Fruit fly (Drosophila melanogaster) whole organism, embryonic: ENCODE data around the gene Pgant8.
A peak's percentile ranks its signal among the peaks of the same experiment; 100 is the strongest.

Experiments used
- Asciz ChIP-seq: fragments of 200-800 bp; sonication (Bioruptor generic); optimal IDR thresholded peaks from 2 replicates; lab custom pipeline; 2017; ENCODE audit warnings: missing biosample characterization, mild to moderate bottlenecking, missing genetic modification characterization, missing genetic modification reagents
- Atf-2 ChIP-seq: fragments of 200-800 bp; sonication (Bioruptor generic); optimal IDR thresholded peaks from 2 replicates; lab custom pipeline; 2016; ENCODE audit warnings: missing biosample characterization, missing genetic modification characterization
- BtbVII ChIP-seq: fragments of 200-800 bp; sonication (Bioruptor generic); optimal IDR thresholded peaks from 3 replicates; lab custom pipeline; 2017; ENCODE audit warnings: missing biosample characterization, mild to moderate bottlenecking, missing genetic modification characterization
- CG10431 ChIP-seq: fragments of 200-800 bp; sonication (Bioruptor generic); optimal IDR thresholded peaks from 3 replicates; lab custom pipeline; 2018; ENCODE audit warnings: missing biosample characterization, mild to moderate bottlenecking, missing genetic modification characterization
- CG10654 ChIP-seq: fragments of 200-800 bp; sonication (Bioruptor generic); optimal IDR thresholded peaks from 2 replicates; lab custom pipeline; 2016; ENCODE audit warnings: missing biosample characterization, missing genetic modification characterization
- CG1233 ChIP-seq: fragments of 200-800 bp; sonication (Bioruptor generic); optimal IDR thresholded peaks from 4 replicates; lab custom pipeline; 2018; ENCODE audit warnings: missing biosample characterization, mild to moderate bottlenecking, missing genetic modification characterization
- CG13424 ChIP-seq: fragments of 200-800 bp; sonication (Bioruptor generic); optimal IDR thresholded peaks from 2 replicates; lab custom pipeline; 2019; ENCODE audit warnings: missing biosample characterization, mild to moderate bottlenecking, missing genetic modification characterization, moderate library complexity
- CG13624 ChIP-seq: fragments of 200-800 bp; sonication (Bioruptor generic); optimal IDR thresholded peaks from 2 replicates; lab custom pipeline; 2016; ENCODE audit warnings: missing biosample characterization, missing genetic modification characterization
- CG14667 ChIP-seq: fragments of 200-800 bp; sonication (Bioruptor generic); IDR thresholded peaks from 2 replicates; pipeline ENCODE4 v1.3.6; 2022; ENCODE audit warnings: missing biosample characterization, missing genetic modification characterization
- CG15269 ChIP-seq: fragments of 200-800 bp; sonication (Bioruptor generic); optimal IDR thresholded peaks from 2 replicates; lab custom pipeline; 2018; ENCODE audit warnings: missing biosample characterization, mild to moderate bottlenecking, missing genetic modification characterization, moderate library complexity
- CG1603 ChIP-seq: fragments of 200-800 bp; sonication (Bioruptor generic); optimal IDR thresholded peaks from 2 replicates; lab custom pipeline; 2019; ENCODE audit warnings: missing biosample characterization, mild to moderate bottlenecking, missing genetic modification characterization, moderate library complexity
- CG17328 ChIP-seq: fragments of 200-800 bp; sonication (Bioruptor generic); IDR thresholded peaks from 2 replicates; pipeline ENCODE4 v1.3.6; 2022; ENCODE audit warnings: missing biosample characterization, missing genetic modification characterization
- CG2116 ChIP-seq: fragments of 200-800 bp; sonication (Bioruptor generic); optimal IDR thresholded peaks from 3 replicates; lab custom pipeline; 2018; ENCODE audit warnings: missing biosample characterization, mild to moderate bottlenecking, missing genetic modification characterization
- CG31224 ChIP-seq: fragments of 200-800 bp; sonication (Bioruptor generic); IDR thresholded peaks from 2 replicates; pipeline ENCODE4 v1.3.6; 2022; ENCODE audit warnings: missing biosample characterization, missing genetic modification characterization
- CG32532 ChIP-seq: fragments of 200-800 bp; sonication (Bioruptor generic); IDR thresholded peaks from 2 replicates; pipeline ENCODE4 v1.3.6; 2022; ENCODE audit warnings: missing biosample characterization, missing genetic modification characterization
- CG34422 ChIP-seq: fragments of 200-800 bp; sonication (Bioruptor generic); IDR thresholded peaks from 3 replicates; pipeline ENCODE4 v1.3.6; 2022; ENCODE audit warnings: missing biosample characterization, missing genetic modification characterization
- CG42726 ChIP-seq: fragments of 200-800 bp; sonication (Bioruptor generic); IDR thresholded peaks from 2 replicates; pipeline ENCODE4 v1.3.6; 2022; ENCODE audit warnings: missing biosample characterization, missing genetic modification characterization; ENCODE audit not compliant: partially characterized antibody
- CG6654 ChIP-seq: fragments of 200-800 bp; sonication (Bioruptor generic); optimal IDR thresholded peaks from 2 replicates; lab custom pipeline; 2017; ENCODE audit warnings: missing biosample characterization, mild to moderate bottlenecking, missing genetic modification characterization
- CG7839 ChIP-seq: fragments of 200-800 bp; sonication (Bioruptor generic); optimal IDR thresholded peaks from 3 replicates; lab custom pipeline; 2018; ENCODE audit warnings: missing biosample characterization, mild to moderate bottlenecking, missing genetic modification characterization, moderate library complexity
- CG8924 ChIP-seq: fragments of 200-800 bp; optimal IDR thresholded peaks from 3 replicates; lab custom pipeline; 2019; ENCODE audit warnings: missing biosample characterization, mild to moderate bottlenecking, missing genetic modification characterization, moderate library complexity
- CG9437 ChIP-seq: fragments of 200-800 bp; sonication (Bioruptor generic); optimal IDR thresholded peaks from 2 replicates; lab custom pipeline; 2018; ENCODE audit warnings: missing biosample characterization, mild to moderate bottlenecking, missing genetic modification characterization
- CoRest ChIP-seq: fragments of 200-800 bp; sonication (Bioruptor generic); optimal IDR thresholded peaks from 3 replicates; lab custom pipeline; 2018; ENCODE audit warnings: missing biosample characterization, mild to moderate bottlenecking, missing genetic modification characterization, moderate library complexity
- D ChIP-seq, 2 experiments: fragments of 200-800 bp in 1 of 2; fragments of >200 bp in 1 of 2; sonication (Bioruptor generic) in 1 of 2; optimal IDR thresholded peaks; 2 replicates in 1 of 2; 3 replicates in 1 of 2; lab custom pipeline; 2017; ENCODE audit warnings: mild to moderate bottlenecking in 1 of 2, missing biosample characterization in 1 of 2, missing genetic modification characterization in 1 of 2, missing genetic modification reagents in 1 of 2
- Dek ChIP-seq: fragments of 200-800 bp; sonication (Bioruptor generic); optimal IDR thresholded peaks from 3 replicates; lab custom pipeline; 2019; ENCODE audit warnings: missing biosample characterization, mild to moderate bottlenecking, missing genetic modification characterization, moderate library complexity
- HHEX ChIP-seq: fragments of 200-800 bp; sonication (Bioruptor generic); optimal IDR thresholded peaks from 3 replicates; lab custom pipeline; 2017; ENCODE audit warnings: missing biosample characterization, mild to moderate bottlenecking, missing genetic modification characterization, missing genetic modification reagents
- Mes4 ChIP-seq: fragments of 200-800 bp; sonication (Bioruptor generic); optimal IDR thresholded peaks from 2 replicates; lab custom pipeline; 2016; ENCODE audit warnings: missing biosample characterization, missing genetic modification characterization
- PHDP ChIP-seq: fragments of 200-800 bp; sonication (Bioruptor generic); optimal IDR thresholded peaks from 3 replicates; lab custom pipeline; 2018; ENCODE audit warnings: missing biosample characterization, mild to moderate bottlenecking, missing genetic modification characterization, moderate library complexity
- Scr ChIP-seq: fragments of 200-800 bp; sonication (Bioruptor generic); IDR thresholded peaks from 2 replicates; pipeline ENCODE4 v1.3.6; 2022; ENCODE audit warnings: missing biosample characterization, missing genetic modification characterization; ENCODE audit not compliant: partially characterized antibody
- Ssrp ChIP-seq: fragments of 200-800 bp; sonication (Bioruptor generic); optimal IDR thresholded peaks from 2 replicates; lab custom pipeline; 2018; ENCODE audit warnings: missing biosample characterization, mild to moderate bottlenecking, missing genetic modification characterization, moderate library complexity
- Taf1 ChIP-seq: fragments of 200-800 bp; sonication (Bioruptor generic); IDR thresholded peaks from 2 replicates; pipeline ENCODE4 v1.3.6; 2022; ENCODE audit warnings: missing biosample characterization, missing genetic modification characterization
- ab ChIP-seq: fragments of 200-800 bp; sonication (Bioruptor generic); optimal IDR thresholded peaks from 2 replicates; lab custom pipeline; 2016; ENCODE audit warnings: missing biosample characterization, missing genetic modification characterization
- abd-A ChIP-seq: fragments of 200-800 bp; sonication (Bioruptor generic); optimal IDR thresholded peaks from 3 replicates; lab custom pipeline; 2019; ENCODE audit warnings: missing biosample characterization, mild to moderate bottlenecking, missing genetic modification characterization, moderate library complexity
- bbx ChIP-seq: fragments of 200-800 bp; sonication (Bioruptor generic); IDR thresholded peaks from 2 replicates; pipeline ENCODE4 v1.3.6; 2022; ENCODE audit warnings: missing biosample characterization, missing genetic modification characterization; ENCODE audit not compliant: partially characterized antibody
- cato ChIP-seq: fragments of 200-800 bp; sonication (Bioruptor generic); optimal IDR thresholded peaks from 2 replicates; lab custom pipeline; 2016; ENCODE audit warnings: missing biosample characterization, missing genetic modification characterization, borderline replicate concordance
- cg ChIP-seq: fragments of 200-800 bp; sonication (Bioruptor generic); optimal IDR thresholded peaks from 3 replicates; lab custom pipeline; 2019; ENCODE audit warnings: missing biosample characterization, mild to moderate bottlenecking, missing genetic modification characterization, moderate library complexity
- cwo ChIP-seq: fragments of 200-800 bp; sonication (Bioruptor generic); optimal IDR thresholded peaks from 3 replicates; lab custom pipeline; 2017; ENCODE audit warnings: missing biosample characterization, missing genetic modification characterization, mild to moderate bottlenecking, moderate library complexity, missing genetic modification reagents
- disco-r ChIP-seq: fragments of 200-800 bp; sonication (Bioruptor generic); optimal IDR thresholded peaks from 2 replicates; lab custom pipeline; 2016; ENCODE audit warnings: missing biosample characterization, missing genetic modification characterization
- her ChIP-seq: fragments of 200-800 bp; sonication (Bioruptor generic); optimal IDR thresholded peaks from 2 replicates; lab custom pipeline; 2016; ENCODE audit warnings: missing biosample characterization, missing genetic modification characterization
- hkb ChIP-seq, 2 experiments: fragments of 200-800 bp in 1 of 2; fragments of >200 bp in 1 of 2; sonication (Bioruptor generic) in 1 of 2; IDR thresholded peaks in 1 of 2; optimal IDR thresholded peaks in 1 of 2; 2 replicates each; pipeline versions ENCODE4 v1.3.6 to Lab custom; 2017 to 2022; ENCODE audit warnings: missing biosample characterization in 1 of 2, missing genetic modification characterization in 1 of 2
- luna ChIP-seq: fragments of 200-800 bp; sonication (Bioruptor generic); optimal IDR thresholded peaks from 2 replicates; lab custom pipeline; 2016; ENCODE audit warnings: missing biosample characterization, missing genetic modification characterization
- mld ChIP-seq: fragments of 200-800 bp; sonication (Bioruptor generic); IDR thresholded peaks from 3 replicates; pipeline ENCODE4 v1.3.6; 2022; ENCODE audit warnings: missing biosample characterization, missing genetic modification characterization; ENCODE audit not compliant: partially characterized antibody
- nmo ChIP-seq: fragments of 200-800 bp; sonication (Bioruptor generic); optimal IDR thresholded peaks from 2 replicates; lab custom pipeline; 2018; ENCODE audit warnings: missing biosample characterization, mild to moderate bottlenecking, missing genetic modification characterization, moderate library complexity
- row ChIP-seq: fragments of 200-800 bp; sonication (Bioruptor generic); IDR thresholded peaks from 3 replicates; pipeline ENCODE4 v1.3.6; 2022; ENCODE audit warnings: missing biosample characterization, missing genetic modification characterization
- tio ChIP-seq: fragments of 200-800 bp; sonication (Bioruptor generic); optimal IDR thresholded peaks from 2 replicates; lab custom pipeline; 2017; ENCODE audit warnings: missing biosample characterization, missing genetic modification characterization, inconsistent platforms
- wdn ChIP-seq: fragments of 200-800 bp; sonication (Bioruptor generic); IDR thresholded peaks from 2 replicates; pipeline ENCODE4 v1.3.6; 2022; ENCODE audit warnings: missing biosample characterization, missing genetic modification characterization
- zen ChIP-seq: fragments of 200-800 bp; sonication (Bioruptor generic); optimal IDR thresholded peaks from 3 replicates; lab custom pipeline; 2018; ENCODE audit warnings: missing biosample characterization, mild to moderate bottlenecking, missing genetic modification characterization, moderate library complexity
- zf30C ChIP-seq: fragments of 200-800 bp; sonication (Bioruptor generic); optimal IDR thresholded peaks from 3 replicates; lab custom pipeline; 2018; ENCODE audit warnings: missing biosample characterization, mild to moderate bottlenecking, missing genetic modification characterization

Gene Pgant8

DNA sequence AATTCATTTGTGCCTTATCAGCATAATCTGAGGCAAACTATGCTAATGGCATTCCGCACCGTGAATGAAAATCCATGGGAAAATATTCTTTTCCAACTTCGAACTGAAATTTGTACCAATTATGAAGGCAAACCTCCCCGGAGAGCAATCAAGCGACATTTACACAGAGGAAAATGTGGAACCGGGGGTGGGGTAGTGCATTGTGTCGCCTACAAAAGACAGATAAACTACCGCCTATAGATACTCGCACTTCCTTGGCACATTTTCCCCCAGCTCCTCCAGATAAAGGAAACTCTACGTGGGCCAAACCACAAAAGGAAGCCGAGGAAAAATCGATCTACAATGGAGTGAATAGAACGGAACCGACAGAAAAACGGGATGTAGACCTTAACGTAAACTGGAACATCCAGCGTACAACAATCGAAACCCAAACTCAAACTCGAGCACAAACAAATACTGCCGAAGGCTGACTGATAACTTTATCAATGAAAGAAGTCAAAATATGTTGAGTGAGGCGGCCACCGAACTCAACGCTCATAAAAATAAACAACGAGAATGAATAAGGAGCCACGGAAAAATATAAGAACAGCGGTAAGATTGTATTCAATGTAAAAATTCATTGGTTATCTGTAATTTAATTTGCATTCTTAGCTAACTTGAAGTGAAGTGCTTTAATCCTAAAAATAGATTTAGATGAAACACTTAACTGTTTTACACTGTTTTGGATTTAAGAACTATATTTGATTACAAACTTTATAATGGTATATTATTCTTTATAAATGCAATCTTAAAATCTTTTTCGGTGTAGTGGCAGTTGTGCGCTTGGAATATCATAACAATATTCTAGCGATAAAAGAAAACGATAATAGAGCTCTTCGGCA, 7.3 kb downstream of the Pgant8 start (continued):
- TF ChIP-seq CG8924 (tag; lab: Kevin White, UChicago) (peak; percentile 73), Taf1 (GFP tag; lab: Robert Waterston, UW) (no peak), CG15269 (peak; percentile 20), PHDP (tag; lab: Kevin White, UChicago) (peak; percentile 54), Mes4 (GFP tag; lab: Kevin White, UChicago) (no peak), CG42726 (GFP tag; lab: Robert Waterston, UW) (no peak), zen (tag; lab: Kevin White, UChicago) (peak; percentile 64), nmo (GFP tag; lab: Kevin White, UChicago) (peak; percentile 49), Scr (GFP tag; lab: Robert Waterston, UW) (no peak), CG10431 (GFP tag; lab: Kevin White, UChicago) (no peak), CoRest (tag; lab: Kevin White, UChicago) (peak; percentile 44), tio (no peak), disco-r (GFP tag; lab: Kevin White, UChicago) (peak; percentile 1), CG9437 (GFP tag; lab: Kevin White, UChicago) (peak; percentile 13), Dek (tag; lab: Kevin White, UChicago) (peak; percentile 3), CG32532 (GFP tag; lab: Robert Waterston, UW) (no peak), zf30C (GFP tag; lab: Kevin White, UChicago) (peak; percentile 53), her (GFP tag; lab: Kevin White, UChicago) (no peak), cg (GFP tag; lab: Kevin White, UChicago) (no peak), CG2116 (GFP tag; lab: Kevin White, UChicago) (no peak), CG6654 (peak; percentile 19), wdn (GFP tag; lab: Robert Waterston, UW) (0 out of 2 replicates have a peak, but pooled peaks have one; percentile 10), bbx (GFP tag; lab: Robert Waterston, UW) (no peak), CG14667 (GFP tag; lab: Robert Waterston, UW) (no peak), BtbVII (GFP tag; lab: Kevin White, UChicago) (peak; percentile 60), CG13424 (tag; lab: Kevin White, UChicago) (peak; percentile 40), cato (GFP tag; lab: Kevin White, UChicago) (no peak), hkb (optimal IDR thresholded peaks at IDR 0.05; lab: Kevin White, UChicago) (no peak), hkb (GFP tag; IDR thresholded peaks at IDR 0.05; lab: Robert Waterston, UW) (peak; percentile 78), Asciz (GFP tag; lab: Kevin White, UChicago) (no peak), Ssrp (tag; lab: Kevin White, UChicago) (no peak), mld (GFP tag; lab: Robert Waterston, UW) (no peak), HHEX (GFP tag; lab: Kevin White, UChicago) (no peak), CG17328 (GFP tag; lab: Robert Waterston, UW) (no peak), luna (GFP tag; lab: Kevin White, UChicago) (no peak), ab (GFP tag; lab: Kevin White, UChicago) (no peak), cwo (GFP tag; lab: Kevin White, UChicago) (peak; percentile 65), CG1233 (GFP tag; lab: Kevin White, UChicago) (peak; percentile 60), CG1603 (tag; lab: Kevin White, UChicago) (peak; percentile 56), Atf-2 (GFP tag; lab: Kevin White, UChicago) (no peak), abd-A (tag; lab: Kevin White, UChicago) (peak; percentile 10), row (GFP tag; lab: Robert Waterston, UW) (peak; percentile 55), CG13624 (no peak), CG7839 (tag; lab: Kevin White, UChicago) (peak; percentile 76), CG10654 (peak; percentile 24), CG34422 (GFP tag; lab: Robert Waterston, UW) (no peak), CG31224 (GFP tag; lab: Robert Waterston, UW) (no peak), D (optimal IDR thresholded peaks at IDR 0.05; lab: Kevin White, UChicago) (peak; percentile 30), D (GFP tag; optimal IDR thresholded peaks at IDR 0.05; lab: Kevin White, UChicago) (peak; percentile 64)
